Worm (Caenorhabditis elegans) whole organism, L4 larva: ENCODE measurements around the gene dhcr-7.

ENCODE experiments used
- Y48G9A.11 ChIP-seq: fragments of 200-800 bp; sonication (Bioruptor generic); IDR thresholded peaks from 2 replicates; pipeline ENCODE4 v1.3.6; 2022; ENCODE audit warnings: missing genetic modification reagents, missing genetic modification characterization, missing compliant biosample characterization
- ZK337.2 ChIP-seq: fragments of 200-800 bp; sonication (Bioruptor generic); IDR thresholded peaks from 2 replicates; pipeline ENCODE4 v1.3.6; 2022; ENCODE audit warnings: missing genetic modification reagents, missing genetic modification characterization, missing compliant biosample characterization
- ZK546.5 ChIP-seq, 2 experiments: sonication (generic microtip); optimal IDR thresholded peaks; 2 replicates each; lab custom pipeline; 2017; ENCODE audit warnings: missing biosample characterization in 2 of 2, missing genetic modification characterization in 2 of 2
- aha-1 ChIP-seq: fragments of 150-350 bp; peaks from one replicate; lab custom pipeline; 2014; ENCODE audit warnings: missing biosample characterization, missing genetic modification characterization
- attf-4 ChIP-seq: sonication (generic microtip); optimal IDR thresholded peaks from 3 replicates; lab custom pipeline; 2017; ENCODE audit warnings: missing biosample characterization, missing genetic modification characterization
- ctbp-1 ChIP-seq: fragments of 200-800 bp; sonication (Bioruptor generic); IDR thresholded peaks from 2 replicates; pipeline ENCODE4 v1.3.6; 2022; ENCODE audit warnings: missing genetic modification reagents, missing genetic modification characterization, missing compliant biosample characterization
- daf-8 ChIP-seq: fragments of 200-800 bp; sonication (Bioruptor generic); IDR thresholded peaks from 2 replicates; pipeline ENCODE4 v1.3.6; 2022; ENCODE audit warnings: missing genetic modification characterization, missing compliant biosample characterization
- dmd-6 ChIP-seq: fragments of 200-800 bp; sonication (Bioruptor generic); IDR thresholded peaks from 2 replicates; pipeline ENCODE4 v1.3.6; 2022; ENCODE audit warnings: missing genetic modification reagents, missing genetic modification characterization, missing compliant biosample characterization
- dmd-9 ChIP-seq: fragments of 200-800 bp; sonication (Bioruptor generic); IDR thresholded peaks from 2 replicates; pipeline ENCODE4 v1.3.6; 2022; ENCODE audit warnings: missing genetic modification reagents, missing genetic modification characterization, missing compliant biosample characterization
- dve-1 ChIP-seq: sonication (generic microtip); optimal IDR thresholded peaks from 2 replicates; lab custom pipeline; 2017; ENCODE audit warnings: antibody characterized with exemption, mild to moderate bottlenecking, missing genetic modification characterization, missing compliant biosample characterization; ENCODE audit not compliant: insufficient read depth
- gei-8 ChIP-seq: fragments of 200-800 bp; sonication (Bioruptor generic); optimal IDR thresholded peaks from 2 replicates; lab custom pipeline; 2018; ENCODE audit warnings: mild to moderate bottlenecking, missing genetic modification characterization, missing compliant biosample characterization
- hif-1 ChIP-seq, 2 experiments: sonication (generic microtip); optimal IDR thresholded peaks; 2 replicates each; lab custom pipeline; 2016 to 2017; ENCODE audit warnings: missing compliant biosample characterization in 2 of 2, missing genetic modification characterization in 2 of 2, missing genetic modification reagents in 2 of 2, missing genotype in 2 of 2, mild to moderate bottlenecking in 1 of 2
- hlh-30 ChIP-seq: sonication (generic microtip); optimal IDR thresholded peaks from 2 replicates; lab custom pipeline; 2017; ENCODE audit warnings: antibody characterized with exemption, mild to moderate bottlenecking, missing genetic modification characterization, missing compliant biosample characterization; ENCODE audit not compliant: insufficient read depth
- lir-3 ChIP-seq: sonication (generic microtip); optimal IDR thresholded peaks from 2 replicates; lab custom pipeline; 2016; ENCODE audit warnings: mild to moderate bottlenecking, missing genetic modification characterization, missing compliant biosample characterization
- lsy-2 ChIP-seq, 2 experiments: fragments of 150-350 bp in 1 of 2; sonication (generic microtip) in 1 of 2; optimal IDR thresholded peaks; 2 replicates each; lab custom pipeline; 2014 to 2017; ENCODE audit warnings: missing biosample characterization in 2 of 2, missing genetic modification characterization in 2 of 2
- nhr-111 ChIP-seq: fragments of 200-800 bp; sonication (Bioruptor generic); optimal IDR thresholded peaks from 2 replicates; lab custom pipeline; 2018; ENCODE audit warnings: mild to moderate bottlenecking, missing genetic modification characterization, missing compliant biosample characterization
- php-3 ChIP-seq: fragments of 200-800 bp; sonication (Bioruptor generic); IDR thresholded peaks from 2 replicates; pipeline ENCODE4 v1.3.6; 2022; ENCODE audit warnings: missing genetic modification reagents, missing genetic modification characterization, missing compliant biosample characterization
- skn-1 ChIP-seq: fragments of 150-350 bp; optimal IDR thresholded peaks from 2 replicates; lab custom pipeline; 2014; ENCODE audit warnings: missing biosample characterization, missing genetic modification characterization
- snpc-1.2 ChIP-seq: fragments of 200-800 bp; sonication (Bioruptor generic); IDR thresholded peaks from 2 replicates; pipeline ENCODE4 v1.3.6; 2022; ENCODE audit warnings: missing genetic modification reagents, missing genetic modification characterization, missing compliant biosample characterization
- snpc-4 ChIP-seq: fragments of 150-350 bp; optimal IDR thresholded peaks from 2 replicates; lab custom pipeline; 2014; ENCODE audit warnings: missing biosample characterization, missing genetic modification characterization
- tag-97 ChIP-seq: fragments of 200-800 bp; sonication (Bioruptor generic); IDR thresholded peaks from 2 replicates; pipeline ENCODE4 v1.3.6; 2022; ENCODE audit warnings: missing genetic modification characterization, missing compliant biosample characterization
- unc-39 ChIP-seq: sonication (generic microtip); optimal IDR thresholded peaks from 2 replicates; lab custom pipeline; 2017; ENCODE audit warnings: missing biosample characterization, missing genetic modification characterization
- unc-62 ChIP-seq, 3 experiments: fragments of 150-350 bp in 1 of 3; sonication (generic microtip); optimal IDR thresholded peaks in 2 of 3; peaks in 1 of 3; 1 replicate in 1 of 3; 2 replicates in 2 of 3; lab custom pipeline; 2014 to 2017; ENCODE audit warnings: missing biosample characterization in 3 of 3, missing genetic modification characterization in 3 of 3, missing genetic modification reagents in 3 of 3, missing genotype in 1 of 3
- zag-1 ChIP-seq: fragments of 150-350 bp; optimal IDR thresholded peaks from 2 replicates; lab custom pipeline; 2014; ENCODE audit warnings: missing biosample characterization, missing genetic modification characterization
- zip-2 ChIP-seq: fragments of 150-350 bp; optimal IDR thresholded peaks from 2 replicates; lab custom pipeline; 2014; ENCODE audit warnings: missing biosample characterization, missing genetic modification characterization
- ztf-7 ChIP-seq: fragments of 150-350 bp; optimal IDR thresholded peaks from 2 replicates; lab custom pipeline; 2014; ENCODE audit warnings: missing biosample characterization, missing genetic modification characterization

The dhcr-7 gene

ce11 chrV:20470385-20470784 is 14.8 kb downstream of the dhcr-7 start, which contains the start of gene B0250.8:
Gene B0250.8 (minus strand): TSS chrV:20470485.
- TF ChIP-seq snpc-1.2 (GFP tag; lab: Robert Waterston, UW) (no peak), ztf-7 (tag; lab: Kevin White, UChicago) (no peak), lir-3 (tag; lab: Kevin White, UChicago) (no peak), skn-1 (tag; lab: Kevin White, UChicago) (no peak), gei-8 (GFP tag; lab: Kevin White, UChicago) (no peak), daf-8 (GFP tag; lab: Robert Waterston, UW) (no peak)

ce11 chrV:20464778-20465177 is 20.4 kb downstream of the dhcr-7 start:
- TF ChIP-seq ctbp-1 (GFP tag; lab: Robert Waterston, UW), result no peak
- TF ChIP-seq hlh-30 (tag; lab: Kevin White, UChicago), result peak; percentile 49
- TF ChIP-seq, all 104 proteins: peak for 1

- TF ChIP-seq unc-62 (GFP tag; optimal IDR thresholded peaks at IDR 0.05 in 1 of 2; lab: Kevin White, UChicago) (no peak), unc-62 (tag; optimal IDR thresholded peaks at IDR 0.05; lab: Kevin White, UChicago) (no peak), aha-1 (tag; lab: Kevin White, UChicago) (peak; percentile 9), Y48G9A.11 (GFP tag; lab: Robert Waterston, UW) (no peak), skn-1 (tag; lab: Kevin White, UChicago) (no peak)
- TF ChIP-seq, all 104 proteins: peak for 1
Observed at ce11 chrV:20460808-20461207, 24.4 kb downstream of the dhcr-7 start, which contains the start of gene B0250.18. Gene B0250.18 (minus strand): TSS chrV:20460908.

- TF ChIP-seq hlh-30 (tag; lab: Kevin White, UChicago) (peak; percentile 41), dve-1 (tag; lab: Kevin White, UChicago) (no peak), aha-1 (tag; lab: Kevin White, UChicago) (peak; percentile 97), ctbp-1 (GFP tag; lab: Robert Waterston, UW) (no peak), snpc-1.2 (GFP tag; lab: Robert Waterston, UW) (no peak)
- TF ChIP-seq, all 104 proteins: peak for 2
Observed at ce11 chrV:20457155-20457554, 28.0 kb downstream of the dhcr-7 start.

- no peak for TF ChIP-seq tag-97
- TF ChIP-seq snpc-4 (tag; lab: Kevin White, UChicago), result peak; percentile 84
Observed at ce11 chrV:20455637-20456036, 29.5 kb downstream of the dhcr-7 start.

- TF ChIP-seq dmd-9 (GFP tag; lab: Robert Waterston, UW) (no peak), lsy-2 (tag; optimal IDR thresholded peaks at IDR 0.05; lab: Kevin White, UChicago) (no peak), attf-4 (no peak), nhr-111 (GFP tag; lab: Kevin White, UChicago) (no peak)
- TF ChIP-seq, all 104 proteins: peak for 0
Observed at ce11 chrV:20453811-20454210, 31.4 kb downstream of the dhcr-7 start, which contains the start of gene srd-70. Gene srd-70 (plus strand): TSS chrV:20454111.

- TF ChIP-seq hif-1 (tag; optimal IDR thresholded peaks at IDR 0.05; lab: Kevin White, UChicago) (no peak), ZK337.2 (no peak), ZK546.5 (tag; optimal IDR thresholded peaks at IDR 0.05; lab: Kevin White, UChicago) (no peak), php-3 (GFP tag; lab: Robert Waterston, UW) (no peak), zip-2 (tag; lab: Kevin White, UChicago) (no peak), dmd-6 (GFP tag; lab: Robert Waterston, UW) (no peak), unc-39 (tag; lab: Kevin White, UChicago) (no peak), zag-1 (tag; lab: Kevin White, UChicago) (no peak)
Observed at ce11 chrV:20453084-20453483, 32.1 kb downstream of the dhcr-7 start, which contains the start of gene F48F5.6. Gene F48F5.6 (minus strand): TSS chrV:20453184.
